Fruit fly (Drosophila melanogaster) Kc167 (cell line): Measurements from ENCODE around the gene CG42673.

Experiments
- Myc ChIP-seq: fragments of >200 bp; optimal IDR thresholded peaks from 2 replicates; lab custom pipeline; 2017; ENCODE audit warnings: missing external identifiers
- Sin3A ChIP-seq: fragments of >200 bp; optimal IDR thresholded peaks from 2 replicates; lab custom pipeline; 2018; ENCODE audit warnings: missing external identifiers
- insv ChIP-seq: fragments of >200 bp; optimal IDR thresholded peaks from 3 replicates; lab custom pipeline; 2018; ENCODE audit warnings: missing external identifiers
- psq ChIP-seq: fragments of >200 bp; optimal IDR thresholded peaks from 2 replicates; lab custom pipeline; 2017; ENCODE audit warnings: missing external identifiers

DNA sequence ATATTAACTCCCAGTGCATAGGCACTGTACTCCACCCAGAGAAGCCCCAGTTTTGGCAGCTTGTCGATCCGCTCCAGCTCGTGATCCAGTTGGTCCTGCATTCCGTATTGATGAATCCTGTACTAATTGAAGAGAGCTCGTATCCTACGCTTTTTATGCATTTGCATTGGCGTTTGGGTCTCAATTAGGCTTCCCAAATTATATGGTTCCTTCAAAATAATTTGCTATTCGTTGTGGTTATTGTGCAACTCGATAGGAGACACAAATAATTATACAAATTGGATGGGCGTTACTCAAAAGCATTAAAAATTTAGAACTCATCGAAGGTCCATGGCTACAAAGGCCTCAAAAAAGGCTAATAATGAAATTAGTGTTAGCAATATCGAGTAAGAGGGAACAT, 82.1 kb downstream of the CG42673 start, which contains the start of gene Or67b:
- TF ChIP-seq Myc (lab: Kevin White, UChicago) (no peak), insv (lab: Kevin White, UChicago) (no peak), Sin3A (lab: Kevin White, UChicago) (no peak), psq (lab: Kevin White, UChicago) (no peak)
